Worm (Caenorhabditis elegans): ENCODE results near the gene pipp-4P.

Gene pipp-4P

DNA sequence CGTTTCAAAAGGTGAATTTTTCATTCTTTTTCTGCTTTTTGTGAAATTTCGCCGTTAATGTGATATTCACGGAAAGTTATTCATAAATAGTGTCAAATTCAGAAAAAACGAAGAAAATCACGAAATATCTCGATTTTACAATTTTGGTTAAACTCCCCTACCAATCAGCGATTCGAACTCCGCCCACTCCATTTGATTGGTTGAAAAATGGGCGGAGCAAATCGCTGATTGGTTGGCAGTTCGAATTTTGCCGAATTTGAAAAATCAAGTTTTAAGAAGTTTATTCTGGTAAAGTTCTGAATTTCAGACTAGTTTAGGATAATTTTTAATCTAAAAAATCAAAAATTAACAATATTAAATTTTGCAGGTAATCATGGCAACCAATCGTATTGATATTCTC is 45.6 kb downstream of the pipp-4P start:
- no peak for TF ChIP-seq med-1 (GFP tag; optimal IDR thresholded peaks at IDR 0.05; ENCODE audit: insufficient read depth)
- TF ChIP-seq tab-1 (GFP tag; IDR thresholded peaks at IDR 0.05), result no peak
- TF ChIP-seq ref-1 (GFP tag; conservative IDR thresholded peaks at IDR 0.05), result no peak
- no peak for TF ChIP-seq ztf-29 (GFP tag; IDR thresholded peaks at IDR 0.05)
- no peak for TF ChIP-seq klf-2 (GFP tag; conservative IDR thresholded peaks at IDR 0.05)
- no peak for TF ChIP-seq T22C8.4 (GFP tag; IDR thresholded peaks at IDR 0.05)
- TF ChIP-seq cog-1 (tag; optimal IDR thresholded peaks at IDR 0.05), result no peak
- no peak for TF ChIP-seq ztf-23 (GFP tag; IDR thresholded peaks at IDR 0.05)
- TF ChIP-seq flt-1 (GFP tag; IDR thresholded peaks at IDR 0.05), result no peak

DNA sequence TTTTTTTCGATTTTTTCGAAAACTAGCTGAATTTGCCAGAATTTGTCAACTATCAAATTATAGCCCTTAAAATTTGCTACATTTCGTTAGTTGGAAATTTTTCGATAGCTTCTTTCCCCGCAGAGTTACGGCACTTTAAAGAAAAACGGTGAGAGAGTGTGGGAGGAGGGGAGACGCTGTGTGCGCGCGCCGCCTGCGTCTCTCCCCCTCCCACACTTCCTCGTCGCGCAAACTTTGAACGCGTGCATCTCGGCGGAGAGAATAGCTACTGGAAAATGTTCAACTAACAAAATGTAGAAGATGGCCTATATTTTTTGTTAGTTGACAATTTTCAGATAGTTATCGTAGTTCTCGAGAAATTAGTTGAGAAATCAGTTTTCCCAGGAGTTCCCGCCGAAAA is 47.5 kb downstream of the pipp-4P start:
- no peak for TF ChIP-seq med-1 (GFP tag; optimal IDR thresholded peaks at IDR 0.05; ENCODE audit: insufficient read depth)
- TF ChIP-seq tab-1 (GFP tag; IDR thresholded peaks at IDR 0.05), result no peak
- TF ChIP-seq ztf-29 (GFP tag; IDR thresholded peaks at IDR 0.05), result no peak
- no peak for TF ChIP-seq cog-1 (tag; optimal IDR thresholded peaks at IDR 0.05)
- TF ChIP-seq flt-1 (GFP tag; IDR thresholded peaks at IDR 0.05), result no peak
- no peak for TF ChIP-seq T22C8.4 (GFP tag; IDR thresholded peaks at IDR 0.05)
- no peak for TF ChIP-seq klf-2 (GFP tag; conservative IDR thresholded peaks at IDR 0.05)
- TF ChIP-seq ztf-23 (GFP tag; IDR thresholded peaks at IDR 0.05), result no peak
- no peak for TF ChIP-seq ref-1 (GFP tag; conservative IDR thresholded peaks at IDR 0.05)

ce11 chrIII:2868416-2868815 is 49.3 kb downstream of the pipp-4P start:
- no peak for TF ChIP-seq klf-2 (GFP tag; conservative IDR thresholded peaks at IDR 0.05)
- no peak for TF ChIP-seq tab-1 (GFP tag; IDR thresholded peaks at IDR 0.05)
- no peak for TF ChIP-seq T22C8.4 (GFP tag; IDR thresholded peaks at IDR 0.05)
- TF ChIP-seq cog-1 (tag; optimal IDR thresholded peaks at IDR 0.05), result no peak
- no peak for TF ChIP-seq ref-1 (GFP tag; conservative IDR thresholded peaks at IDR 0.05)
- TF ChIP-seq ztf-29 (GFP tag; IDR thresholded peaks at IDR 0.05), result no peak
- no peak for TF ChIP-seq ztf-23 (GFP tag; IDR thresholded peaks at IDR 0.05)
- no peak for TF ChIP-seq med-1 (GFP tag; optimal IDR thresholded peaks at IDR 0.05; ENCODE audit: insufficient read depth)
- TF ChIP-seq flt-1 (GFP tag; IDR thresholded peaks at IDR 0.05), result no peak

DNA sequence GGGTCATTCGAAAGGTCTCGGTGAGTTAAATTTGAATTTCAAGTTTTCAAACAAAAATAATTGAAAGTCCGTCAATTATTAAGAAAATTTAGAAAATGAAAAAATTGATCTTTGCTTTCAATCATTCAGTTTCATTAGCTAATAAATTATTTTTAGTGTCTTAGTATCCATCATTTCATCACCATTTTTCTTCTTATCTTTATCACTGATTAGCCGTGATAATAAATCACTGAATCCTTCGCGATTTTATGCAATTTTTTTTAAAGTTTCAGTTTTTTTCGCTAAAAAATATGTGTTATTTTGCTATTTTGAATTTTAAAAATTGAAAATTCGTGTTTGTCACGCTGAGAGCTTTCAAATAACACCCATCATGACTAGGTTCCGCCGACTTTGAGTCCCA is 50.0 kb downstream of the pipp-4P start:
- TF ChIP-seq tab-1 (GFP tag; IDR thresholded peaks at IDR 0.05), result no peak
- no peak for TF ChIP-seq klf-2 (GFP tag; conservative IDR thresholded peaks at IDR 0.05)
- TF ChIP-seq ztf-23 (GFP tag; IDR thresholded peaks at IDR 0.05), result no peak
- TF ChIP-seq med-1 (GFP tag; optimal IDR thresholded peaks at IDR 0.05; ENCODE audit: insufficient read depth), result no peak
- no peak for TF ChIP-seq ztf-29 (GFP tag; IDR thresholded peaks at IDR 0.05)
- TF ChIP-seq T22C8.4 (GFP tag; IDR thresholded peaks at IDR 0.05), result no peak
- no peak for TF ChIP-seq ref-1 (GFP tag; conservative IDR thresholded peaks at IDR 0.05)
- TF ChIP-seq cog-1 (tag; optimal IDR thresholded peaks at IDR 0.05), result no peak
- no peak for TF ChIP-seq flt-1 (GFP tag; IDR thresholded peaks at IDR 0.05)

DNA sequence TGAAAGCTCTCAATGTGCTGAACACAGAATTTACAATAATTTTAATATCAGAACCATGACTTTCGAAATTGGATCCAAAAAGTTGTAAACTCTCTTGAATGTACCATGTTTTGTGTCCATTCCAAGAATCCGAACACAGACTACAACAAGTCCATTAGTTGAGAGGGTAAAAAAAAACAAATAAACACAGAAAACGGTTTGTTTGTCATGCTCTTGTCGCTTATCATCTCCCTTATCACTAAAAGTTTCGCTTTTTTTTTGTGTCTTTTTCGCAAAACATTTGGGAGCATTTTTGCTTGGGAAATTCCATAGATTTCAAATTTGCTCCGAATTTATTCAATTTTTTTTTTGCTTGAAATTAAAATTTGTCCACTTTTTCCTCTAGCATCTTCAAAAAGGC is 50.4 kb downstream of the pipp-4P start:
- TF ChIP-seq klf-2 (GFP tag; conservative IDR thresholded peaks at IDR 0.05), result no peak
- no peak for TF ChIP-seq flt-1 (GFP tag; IDR thresholded peaks at IDR 0.05)
- no peak for TF ChIP-seq med-1 (GFP tag; optimal IDR thresholded peaks at IDR 0.05; ENCODE audit: insufficient read depth)
- TF ChIP-seq T22C8.4 (GFP tag; IDR thresholded peaks at IDR 0.05), result no peak
- no peak for TF ChIP-seq ref-1 (GFP tag; conservative IDR thresholded peaks at IDR 0.05)

- TF ChIP-seq tab-1 (GFP tag; IDR thresholded peaks at IDR 0.05), result no peak
- TF ChIP-seq med-1 (GFP tag; optimal IDR thresholded peaks at IDR 0.05; ENCODE audit: insufficient read depth), result no peak
- TF ChIP-seq ref-1 (GFP tag; conservative IDR thresholded peaks at IDR 0.05), result no peak
- no peak for TF ChIP-seq T22C8.4 (GFP tag; IDR thresholded peaks at IDR 0.05)
- no peak for TF ChIP-seq cog-1 (tag; optimal IDR thresholded peaks at IDR 0.05)
- no peak for TF ChIP-seq ztf-23 (GFP tag; IDR thresholded peaks at IDR 0.05)
- TF ChIP-seq klf-2 (GFP tag; conservative IDR thresholded peaks at IDR 0.05), result no peak
- no peak for TF ChIP-seq flt-1 (GFP tag; IDR thresholded peaks at IDR 0.05)
- no peak for TF ChIP-seq ztf-29 (GFP tag; IDR thresholded peaks at IDR 0.05)
These were observed 51.1 kb downstream of the pipp-4P start for ce11 chrIII:2870228-2870627.

- no peak for TF ChIP-seq T22C8.4 (GFP tag; IDR thresholded peaks at IDR 0.05)
- no peak for TF ChIP-seq ref-1 (GFP tag; conservative IDR thresholded peaks at IDR 0.05)
- no peak for TF ChIP-seq klf-2 (GFP tag; conservative IDR thresholded peaks at IDR 0.05)
- TF ChIP-seq cog-1 (tag; optimal IDR thresholded peaks at IDR 0.05), result no peak
- TF ChIP-seq med-1 (GFP tag; optimal IDR thresholded peaks at IDR 0.05; ENCODE audit: insufficient read depth), result no peak
These were observed 52.7 kb downstream of the pipp-4P start for ce11 chrIII:2871817-2872216.

DNA sequence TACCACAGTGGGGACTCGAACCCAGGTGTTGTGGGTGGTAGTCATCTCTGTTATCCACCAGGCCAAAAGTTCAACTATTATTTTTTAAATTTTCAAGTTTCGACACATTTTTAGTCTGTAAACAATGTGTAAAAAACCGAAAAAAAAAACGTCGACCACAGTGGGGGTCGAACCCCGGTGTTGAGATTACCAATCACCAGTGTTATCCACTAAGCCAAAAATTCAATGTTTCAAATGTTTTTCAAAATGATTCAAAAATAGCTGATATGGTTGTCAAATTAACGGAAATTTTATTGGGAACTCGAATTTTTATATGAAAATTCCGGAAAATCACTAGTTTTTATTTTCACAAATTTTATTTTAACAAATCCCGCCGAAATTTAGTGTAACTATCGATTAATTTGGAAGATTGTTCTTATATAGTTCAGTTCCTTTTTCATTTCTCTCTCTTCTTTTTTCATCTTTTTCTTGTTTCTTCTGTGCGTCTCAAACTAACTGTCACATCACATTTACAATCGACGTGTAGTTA is 54.1 kb downstream of the pipp-4P start:
- TF ChIP-seq ref-1 (GFP tag; conservative IDR thresholded peaks at IDR 0.05), result no peak
- TF ChIP-seq flt-1 (GFP tag; IDR thresholded peaks at IDR 0.05), result no peak
- TF ChIP-seq med-1 (GFP tag; optimal IDR thresholded peaks at IDR 0.05; ENCODE audit: insufficient read depth), result no peak
- TF ChIP-seq T22C8.4 (GFP tag; IDR thresholded peaks at IDR 0.05), result no peak
- no peak for TF ChIP-seq ztf-23 (GFP tag; IDR thresholded peaks at IDR 0.05)
- no peak for TF ChIP-seq tab-1 (GFP tag; IDR thresholded peaks at IDR 0.05)
- no peak for TF ChIP-seq cog-1 (tag; optimal IDR thresholded peaks at IDR 0.05)
- no peak for TF ChIP-seq ztf-29 (GFP tag; IDR thresholded peaks at IDR 0.05)
- TF ChIP-seq klf-2 (GFP tag; conservative IDR thresholded peaks at IDR 0.05), result no peak

DNA sequence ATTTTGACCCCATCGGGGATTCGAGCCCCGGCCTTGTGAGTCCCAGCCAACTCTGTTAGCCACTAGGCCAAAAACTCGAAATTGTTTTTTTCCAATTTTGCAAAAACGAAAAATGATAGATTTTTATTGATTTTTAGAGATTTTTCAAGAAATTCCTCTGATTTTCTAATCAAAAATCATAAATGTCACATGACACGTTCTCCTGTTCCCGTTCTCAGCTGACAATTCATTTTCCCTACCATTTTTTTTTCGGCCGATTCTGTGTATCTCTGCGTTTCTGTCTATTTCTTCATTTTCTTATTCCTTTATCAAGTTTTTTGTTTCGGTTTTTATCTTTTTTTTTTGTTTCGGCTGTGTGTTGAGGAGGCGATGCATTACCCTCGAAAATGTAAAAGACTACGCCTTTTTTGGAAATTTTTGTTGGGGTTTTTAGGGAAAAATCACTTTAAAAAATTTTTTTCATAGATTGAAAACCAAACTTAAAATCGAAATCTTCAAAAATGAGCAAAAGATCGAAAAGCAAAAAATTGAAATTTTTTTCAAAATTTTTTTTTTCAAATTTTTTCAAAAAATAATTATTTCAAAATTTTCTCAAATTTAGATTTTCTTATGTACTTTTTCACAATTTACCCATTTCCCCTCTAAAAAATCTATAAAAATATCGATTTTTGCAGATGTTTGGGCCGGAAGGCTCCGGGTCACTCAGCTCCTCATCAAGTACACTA is 55.2 kb downstream of the pipp-4P start, which contains the start of gene klf-1:
Gene klf-1 (plus strand): TSS at position 675 of the 725 bp plus-strand sequence.
- TF ChIP-seq ztf-23 (GFP tag; IDR thresholded peaks at IDR 0.05) (no peak), ref-1 (GFP tag; conservative IDR thresholded peaks at IDR 0.05) (no peak), flt-1 (GFP tag; IDR thresholded peaks at IDR 0.05) (no peak), cog-1 (tag; optimal IDR thresholded peaks at IDR 0.05) (no peak), klf-2 (GFP tag; conservative IDR thresholded peaks at IDR 0.05) (no peak), T22C8.4 (GFP tag; IDR thresholded peaks at IDR 0.05) (no peak), tab-1 (GFP tag; IDR thresholded peaks at IDR 0.05) (no peak), med-1 (GFP tag; optimal IDR thresholded peaks at IDR 0.05; ENCODE audit: insufficient read depth) (no peak), ztf-29 (GFP tag; IDR thresholded peaks at IDR 0.05) (no peak)

All from whole organism, midembryonic.